Worm (Caenorhabditis elegans): ENCODE measurements around the gene zig-6.

- TF ChIP-seq him-1 (tag; optimal IDR thresholded peaks at IDR 0.05) (no peak), W03F9.2 (tag; optimal IDR thresholded peaks at IDR 0.05) (no peak), dao-5 (tag; optimal IDR thresholded peaks at IDR 0.05) (no peak)
Measured at ce11 chrX:5179874-5180273, 9.0 kb downstream of the zig-6 start, which contains the start of gene sru-48.
